Worm (Caenorhabditis elegans) whole organism, L3 larva: ENCODE data around the gene ptb-1.

ENCODE experiments used
- R02D3.7 ChIP-seq: fragments of 150-350 bp; optimal IDR thresholded peaks from 2 replicates; lab custom pipeline; 2014; ENCODE audit warnings: missing biosample characterization, missing genetic modification characterization
- ZK546.5 ChIP-seq: sonication (generic microtip); optimal IDR thresholded peaks from 2 replicates; lab custom pipeline; 2017; ENCODE audit warnings: missing biosample characterization, missing genetic modification characterization
- aly-2 ChIP-seq: fragments of 150-350 bp; optimal IDR thresholded peaks from 2 replicates; lab custom pipeline; 2014; ENCODE audit warnings: missing biosample characterization, missing genetic modification characterization
- ama-1 ChIP-seq: fragments of 150-350 bp; optimal IDR thresholded peaks from 2 replicates; lab custom pipeline; 2018
- ceh-28 ChIP-seq: fragments of 150-350 bp; optimal IDR thresholded peaks from 2 replicates; lab custom pipeline; 2014; ENCODE audit warnings: missing biosample characterization, missing genetic modification reagents, missing genetic modification characterization
- ceh-82 ChIP-seq: fragments of 150-350 bp; optimal IDR thresholded peaks from 2 replicates; lab custom pipeline; 2014; ENCODE audit warnings: missing biosample characterization, missing genetic modification characterization
- ceh-9 ChIP-seq: sonication (generic microtip); optimal IDR thresholded peaks from 2 replicates; lab custom pipeline; 2018; ENCODE audit warnings: missing biosample characterization, missing genetic modification characterization
- daf-12 ChIP-seq: fragments of 150-350 bp; optimal IDR thresholded peaks from 2 replicates; lab custom pipeline; 2014; ENCODE audit warnings: missing biosample characterization, missing genetic modification reagents, missing genetic modification characterization
- egl-27 ChIP-seq: sonication (generic microtip); optimal IDR thresholded peaks from 4 replicates; lab custom pipeline; 2017; ENCODE audit warnings: missing biosample characterization, missing genetic modification reagents, missing genetic modification characterization
- egl-5 ChIP-seq: fragments of 150-350 bp; optimal IDR thresholded peaks from 2 replicates; lab custom pipeline; 2017; ENCODE audit warnings: missing biosample characterization, missing genetic modification reagents, missing genetic modification characterization, inconsistent platforms
- elt-1 ChIP-seq: fragments of 150-350 bp; optimal IDR thresholded peaks from 2 replicates; lab custom pipeline; 2014; ENCODE audit warnings: missing biosample characterization, missing genetic modification characterization
- elt-2 ChIP-seq: sonication (generic microtip); optimal IDR thresholded peaks from 2 replicates; lab custom pipeline; 2016; ENCODE audit warnings: missing genetic modification reagents, mild to moderate bottlenecking, missing genetic modification characterization, missing compliant biosample characterization
- elt-3 ChIP-seq, 3 experiments: fragments of 150-350 bp in 1 of 3; sonication (generic microtip) in 2 of 3; optimal IDR thresholded peaks; 2 replicates in 2 of 3; 4 replicates in 1 of 3; lab custom pipeline; 2014 to 2017; ENCODE audit warnings: missing biosample characterization in 3 of 3, missing genetic modification characterization in 3 of 3
- eor-1 ChIP-seq, 2 experiments: fragments of 150-350 bp; optimal IDR thresholded peaks; 2 replicates each; lab custom pipeline; 2014 to 2018; ENCODE audit warnings: missing biosample characterization in 2 of 2, missing genetic modification characterization in 2 of 2
- fkh-2 ChIP-seq: fragments of 150-350 bp; optimal IDR thresholded peaks from 2 replicates; lab custom pipeline; 2014; ENCODE audit warnings: missing biosample characterization, missing genetic modification reagents, missing genetic modification characterization
- hmg-11 ChIP-seq: sonication (generic microtip); optimal IDR thresholded peaks from 2 replicates; lab custom pipeline; 2016; ENCODE audit warnings: missing genetic modification characterization, missing compliant biosample characterization
- lin-15B ChIP-seq: fragments of 150-350 bp; optimal IDR thresholded peaks from 2 replicates; lab custom pipeline; 2014; ENCODE audit warnings: missing biosample characterization, missing genetic modification characterization
- lin-39 ChIP-seq: fragments of 150-350 bp; optimal IDR thresholded peaks from 2 replicates; lab custom pipeline; 2018; ENCODE audit warnings: missing biosample characterization, missing genetic modification reagents, missing genetic modification characterization
- lsy-12 ChIP-seq: sonication (generic microtip); optimal IDR thresholded peaks from 2 replicates; lab custom pipeline; 2016; ENCODE audit warnings: mild to moderate bottlenecking, missing genetic modification characterization, missing compliant biosample characterization
- mdl-1 ChIP-seq: fragments of 150-350 bp; optimal IDR thresholded peaks from 2 replicates; lab custom pipeline; 2014; ENCODE audit warnings: missing biosample characterization, missing genetic modification characterization
- mml-1 ChIP-seq: fragments of 150-350 bp; sonication (generic microtip); optimal IDR thresholded peaks from 3 replicates; lab custom pipeline; 2014; ENCODE audit warnings: missing biosample characterization, missing genetic modification characterization
- nfya-1 ChIP-seq: sonication (generic microtip); optimal IDR thresholded peaks from 2 replicates; lab custom pipeline; 2017; ENCODE audit warnings: missing genetic modification characterization, mild to moderate bottlenecking, missing compliant biosample characterization, antibody characterized with exemption, moderate library complexity; ENCODE audit not compliant: insufficient read depth
- nhr-23 ChIP-seq: fragments of 150-350 bp; optimal IDR thresholded peaks from 2 replicates; lab custom pipeline; 2014; ENCODE audit warnings: missing biosample characterization, missing genetic modification reagents, missing genetic modification characterization
- nhr-28 ChIP-seq: fragments of 150-350 bp; optimal IDR thresholded peaks from 2 replicates; lab custom pipeline; 2014; ENCODE audit warnings: missing biosample characterization, missing genetic modification characterization
- nhr-43 ChIP-seq: sonication (generic microtip); optimal IDR thresholded peaks from 2 replicates; lab custom pipeline; 2016; ENCODE audit warnings: mild to moderate bottlenecking, missing genetic modification characterization, missing compliant biosample characterization; ENCODE audit not compliant: poor library complexity, severe bottlenecking
- nhr-67 ChIP-seq: fragments of 150-350 bp; optimal IDR thresholded peaks from 2 replicates; lab custom pipeline; 2014; ENCODE audit warnings: missing biosample characterization, missing genetic modification characterization
- sea-2 ChIP-seq: fragments of 150-350 bp; sonication (generic microtip); optimal IDR thresholded peaks from 4 replicates; lab custom pipeline; 2014; ENCODE audit warnings: missing biosample characterization, missing genetic modification reagents, missing genetic modification characterization
- snpc-4 ChIP-seq: fragments of 150-350 bp; optimal IDR thresholded peaks from 2 replicates; lab custom pipeline; 2014; ENCODE audit warnings: missing biosample characterization, missing genetic modification characterization
- tbx-2 ChIP-seq: sonication (generic microtip); optimal IDR thresholded peaks from 2 replicates; lab custom pipeline; 2016; ENCODE audit warnings: mild to moderate bottlenecking, missing genetic modification characterization, missing compliant biosample characterization
- unc-39 ChIP-seq: sonication (generic microtip); optimal IDR thresholded peaks from 4 replicates; lab custom pipeline; 2017; ENCODE audit warnings: missing biosample characterization, missing genetic modification characterization
- unc-62 ChIP-seq: fragments of 150-350 bp; sonication (generic microtip); optimal IDR thresholded peaks from 4 replicates; lab custom pipeline; 2014; ENCODE audit warnings: missing biosample characterization, missing genetic modification reagents, missing genetic modification characterization
- zag-1 ChIP-seq: fragments of 150-350 bp; optimal IDR thresholded peaks from 2 replicates; lab custom pipeline; 2014; ENCODE audit warnings: missing biosample characterization, missing genetic modification characterization
- ztf-11 ChIP-seq: fragments of 150-350 bp; optimal IDR thresholded peaks from 2 replicates; lab custom pipeline; 2014; ENCODE audit warnings: missing biosample characterization, missing genetic modification characterization
- ztf-4 ChIP-seq: fragments of 150-350 bp; optimal IDR thresholded peaks from 2 replicates; lab custom pipeline; 2014; ENCODE audit warnings: missing biosample characterization, missing genetic modification characterization

The ptb-1 gene

DNA sequence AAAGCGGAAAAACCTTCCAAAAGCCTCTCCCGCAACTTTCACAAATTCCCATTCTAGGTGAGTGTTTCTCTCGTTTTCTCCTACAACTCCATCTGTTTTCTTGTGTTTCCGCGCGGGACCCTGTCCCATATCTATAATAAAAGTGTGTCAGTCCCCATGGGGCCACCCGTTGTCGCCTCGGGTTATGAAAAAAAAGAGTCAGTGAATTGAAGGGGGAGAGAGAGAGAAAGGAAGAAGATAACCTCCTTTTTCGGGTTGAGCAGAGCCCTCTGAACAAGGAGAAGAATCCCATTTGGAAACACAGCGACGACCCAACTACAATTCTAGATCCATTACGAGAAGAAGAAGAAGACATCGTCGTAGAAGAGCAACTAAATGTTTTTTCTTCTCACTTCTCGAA is 41.7 kb downstream of the ptb-1 start, which contains the start of gene C09G5.13:
C09G5.13 (plus strand) TSS at position 301 of the 400 bp plus-strand sequence.
- TF ChIP-seq mml-1 (tag; lab: Kevin White, UChicago) (no peak), elt-1 (tag; lab: Kevin White, UChicago) (no peak), nhr-43 (tag; lab: Kevin White, UChicago) (no peak), ztf-11 (tag; lab: Kevin White, UChicago) (no peak), unc-39 (tag; lab: Kevin White, UChicago) (no peak)
- TF ChIP-seq, all 47 proteins: peak for 0

DNA sequence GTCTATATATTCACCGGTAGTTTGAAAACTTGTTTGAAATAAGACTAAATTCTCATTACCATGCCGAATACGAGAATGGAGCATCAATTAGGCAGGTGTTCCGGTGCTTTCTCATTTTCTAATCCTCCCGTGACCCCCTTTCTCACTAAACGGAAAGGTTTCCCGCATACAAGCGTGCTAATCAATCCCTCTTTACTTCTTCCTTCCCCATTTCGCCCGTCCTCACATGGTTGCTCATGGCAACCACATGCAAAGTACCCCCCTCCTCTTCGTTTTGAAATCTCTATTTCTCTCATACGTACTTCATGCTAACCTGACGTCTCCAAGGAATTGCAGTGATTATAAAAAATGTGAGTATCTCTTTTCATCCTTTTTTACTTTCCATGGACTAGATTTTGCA is 44.5 kb downstream of the ptb-1 start, which contains the start of gene mks-5:
mks-5 (plus strand) TSS at position 301 of the 400 bp plus-strand sequence.
- TF ChIP-seq hmg-11, result no peak
- no peak for TF ChIP-seq ZK546.5 (tag; lab: Kevin White, UChicago)
- no peak for TF ChIP-seq nfya-1 (tag; lab: Kevin White, UChicago)
- no peak for TF ChIP-seq unc-62 (GFP tag; lab: Kevin White, UChicago)
- no peak for TF ChIP-seq elt-2 (tag; lab: Kevin White, UChicago)
- TF ChIP-seq lsy-12, result no peak
- TF ChIP-seq mdl-1, result no peak
- no peak for TF ChIP-seq ztf-4 (tag; lab: Kevin White, UChicago)
- no peak for TF ChIP-seq lin-39 (tag; lab: Kevin White, UChicago)
- TF ChIP-seq ztf-11 (tag; lab: Kevin White, UChicago), result no peak
- no peak for TF ChIP-seq lin-15B
- TF ChIP-seq mml-1 (tag; lab: Kevin White, UChicago), result no peak
- no peak for TF ChIP-seq sea-2 (GFP tag; lab: Kevin White, UChicago)
- no peak for TF ChIP-seq nhr-28 (tag; lab: Kevin White, UChicago)
- TF ChIP-seq ceh-82, result no peak
- no peak for TF ChIP-seq ceh-9 (tag; lab: Kevin White, UChicago)

- no peak for TF ChIP-seq nhr-43 (tag; lab: Kevin White, UChicago)
- TF ChIP-seq sea-2 (GFP tag; lab: Kevin White, UChicago), result no peak
- TF ChIP-seq daf-12, result no peak
- no peak for TF ChIP-seq fkh-2
- no peak for TF ChIP-seq lin-15B
- no peak for TF ChIP-seq egl-27
- TF ChIP-seq eor-1 (tag; optimal IDR thresholded peaks at IDR 0.05; lab: Kevin White, UChicago), result no peak
- TF ChIP-seq nhr-67 (tag; lab: Kevin White, UChicago), result no peak
- no peak for TF ChIP-seq ama-1 (lab: Kevin White, UChicago)
- TF ChIP-seq ceh-82, result no peak
- no peak for TF ChIP-seq zag-1
- no peak for TF ChIP-seq unc-62 (GFP tag; lab: Kevin White, UChicago)
- TF ChIP-seq R02D3.7 (tag; lab: Kevin White, UChicago), result no peak
- TF ChIP-seq tbx-2 (tag; lab: Kevin White, UChicago), result no peak
- no peak for TF ChIP-seq mml-1 (tag; lab: Kevin White, UChicago)
- no peak for TF ChIP-seq snpc-4 (tag; lab: Kevin White, UChicago)
- no peak for TF ChIP-seq nfya-1 (tag; lab: Kevin White, UChicago)
Observed at ce11 chrII:10723069-10723468, 47.7 kb downstream of the ptb-1 start, which contains the start of gene C09G5.14. TSS of gene C09G5.14 (minus strand) at chrII:10723169.

DNA sequence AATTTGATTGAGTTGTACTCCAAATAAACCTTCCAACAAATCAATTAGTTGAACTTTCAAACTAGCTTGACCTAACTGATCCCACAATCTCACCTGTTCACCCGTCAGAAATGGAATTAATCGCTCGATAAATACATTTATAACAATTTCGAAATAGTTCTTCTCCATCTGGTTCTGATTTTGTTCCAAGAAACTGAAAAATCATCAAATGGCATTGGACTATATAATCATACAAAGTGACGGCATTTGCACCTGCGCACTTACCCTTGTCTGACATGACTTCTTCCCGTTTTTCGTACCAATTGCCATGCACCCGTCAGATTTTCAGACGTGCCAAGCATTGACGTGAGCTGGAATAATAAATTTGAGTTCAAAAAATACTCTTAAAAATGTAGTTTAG is 55.3 kb downstream of the ptb-1 start:
- TF ChIP-seq ZK546.5 (tag; lab: Kevin White, UChicago), result no peak
- no peak for TF ChIP-seq ceh-28 (tag; lab: Kevin White, UChicago)
- TF ChIP-seq egl-5 (tag; lab: Kevin White, UChicago), result no peak

ce11 chrII:10731552-10731951 is 56.1 kb downstream of the ptb-1 start, which contains the start of gene glb-12:
TSS of gene glb-12 (minus strand) at chrII:10731652.
- TF ChIP-seq lin-39 (tag; lab: Kevin White, UChicago), result no peak
- TF ChIP-seq snpc-4 (tag; lab: Kevin White, UChicago), result no peak
- TF ChIP-seq lsy-12, result no peak
- TF ChIP-seq elt-3 (tag; optimal IDR thresholded peaks at IDR 0.05; lab: Kevin White, UChicago), result no peak
- TF ChIP-seq tbx-2 (tag; lab: Kevin White, UChicago), result no peak
- no peak for TF ChIP-seq elt-2 (tag; lab: Kevin White, UChicago)
- no peak for TF ChIP-seq nfya-1 (tag; lab: Kevin White, UChicago)
- TF ChIP-seq ZK546.5 (tag; lab: Kevin White, UChicago), result no peak
- no peak for TF ChIP-seq nhr-23 (tag; lab: Kevin White, UChicago)
- no peak for TF ChIP-seq ztf-11 (tag; lab: Kevin White, UChicago)
- TF ChIP-seq aly-2 (tag; lab: Kevin White, UChicago), result no peak
- no peak for TF ChIP-seq daf-12
- TF ChIP-seq, all 47 proteins: peak for 0
